Worm (Caenorhabditis elegans) whole organism, L2 larva: ENCODE data around the gene glb-3.

ENCODE experiments used
- nhr-11 ChIP-seq: fragments of 150-350 bp; optimal IDR thresholded peaks from 2 replicates; lab custom pipeline; 2014; ENCODE audit warnings: missing biosample characterization, missing genetic modification characterization
- unc-39 ChIP-seq: fragments of 150-350 bp; optimal IDR thresholded peaks from 2 replicates; lab custom pipeline; 2014; ENCODE audit warnings: missing biosample characterization, missing genetic modification characterization

- no peak for TF ChIP-seq nhr-11
- no peak for TF ChIP-seq unc-39
Observed at ce11 chrV:11146958-11147779, 12.8 kb downstream of the glb-3 start, which contains the start of the genes T19C4.24 and nlp-33.
